Fruit fly (Drosophila melanogaster) whole organism, embryonic: Measurements from ENCODE around the gene Or82a.

ENCODE experiments used
- Bteb2 ChIP-seq: fragments of 200-800 bp; sonication (Bioruptor generic); optimal IDR thresholded peaks from 2 replicates; lab custom pipeline; 2016; ENCODE audit warnings: missing biosample characterization, missing genetic modification characterization
- CG10209 ChIP-seq: fragments of 200-800 bp; sonication (Bioruptor generic); optimal IDR thresholded peaks from 3 replicates; lab custom pipeline; 2017; ENCODE audit warnings: missing biosample characterization, mild to moderate bottlenecking, missing genetic modification characterization, missing genetic modification reagents
- CG10565 ChIP-seq: fragments of 200-800 bp; sonication (Bioruptor generic); optimal IDR thresholded peaks from 3 replicates; lab custom pipeline; 2016; ENCODE audit warnings: missing biosample characterization, mild to moderate bottlenecking, missing genetic modification characterization
- CG11085 ChIP-seq: fragments of 200-800 bp; sonication (Bioruptor generic); IDR thresholded peaks from 2 replicates; pipeline ENCODE4 v1.3.6; 2022; ENCODE audit warnings: missing biosample characterization, missing genetic modification characterization
- CG12299 ChIP-seq: fragments of 200-800 bp; sonication (Bioruptor generic); optimal IDR thresholded peaks from 2 replicates; lab custom pipeline; 2018; ENCODE audit warnings: missing biosample characterization, mild to moderate bottlenecking, missing genetic modification characterization
- CG12942 ChIP-seq: fragments of 200-800 bp; sonication (Bioruptor generic); optimal IDR thresholded peaks from 3 replicates; lab custom pipeline; 2016; ENCODE audit warnings: missing biosample characterization, missing genetic modification characterization
- CG1603 ChIP-seq: fragments of 200-800 bp; sonication (Bioruptor generic); optimal IDR thresholded peaks from 2 replicates; lab custom pipeline; 2019; ENCODE audit warnings: missing biosample characterization, mild to moderate bottlenecking, missing genetic modification characterization, moderate library complexity
- CG1647 ChIP-seq: fragments of 200-800 bp; sonication (Bioruptor generic); optimal IDR thresholded peaks from 3 replicates; lab custom pipeline; 2016; ENCODE audit warnings: missing biosample characterization, missing genetic modification characterization
- CG17802 ChIP-seq: fragments of 200-800 bp; sonication (Bioruptor generic); optimal IDR thresholded peaks from 2 replicates; lab custom pipeline; 2018; ENCODE audit warnings: missing biosample characterization, mild to moderate bottlenecking, missing genetic modification characterization, moderate library complexity
- CG17912 ChIP-seq: fragments of 200-800 bp; sonication (Bioruptor generic); optimal IDR thresholded peaks from 2 replicates; lab custom pipeline; 2018; ENCODE audit warnings: missing biosample characterization, mild to moderate bottlenecking, missing genetic modification characterization
- CG2875 ChIP-seq: fragments of 200-800 bp; sonication (Bioruptor generic); optimal IDR thresholded peaks from 2 replicates; lab custom pipeline; 2017; ENCODE audit warnings: missing biosample characterization, mild to moderate bottlenecking, missing genetic modification characterization, missing genetic modification reagents
- CG2889 ChIP-seq: fragments of 200-800 bp; sonication (Bioruptor generic); IDR thresholded peaks from 3 replicates; pipeline ENCODE4 v1.3.6; 2022; ENCODE audit warnings: missing biosample characterization, missing genetic modification characterization
- CG31224 ChIP-seq: fragments of 200-800 bp; sonication (Bioruptor generic); IDR thresholded peaks from 2 replicates; pipeline ENCODE4 v1.3.6; 2022; ENCODE audit warnings: missing biosample characterization, missing genetic modification characterization
- CG32532 ChIP-seq: fragments of 200-800 bp; sonication (Bioruptor generic); IDR thresholded peaks from 2 replicates; pipeline ENCODE4 v1.3.6; 2022; ENCODE audit warnings: missing biosample characterization, missing genetic modification characterization
- CG34224 ChIP-seq: fragments of 200-800 bp; sonication (Bioruptor generic); IDR thresholded peaks from 3 replicates; pipeline ENCODE4 v1.3.6; 2022; ENCODE audit warnings: missing biosample characterization, missing genetic modification characterization; ENCODE audit not compliant: partially characterized antibody
- CG5953 ChIP-seq: fragments of 200-800 bp; sonication (Bioruptor generic); IDR thresholded peaks from 2 replicates; pipeline ENCODE4 v1.3.6; 2022; ENCODE audit warnings: missing biosample characterization, missing genetic modification characterization
- CG7928 ChIP-seq: fragments of 200-800 bp; sonication (Bioruptor generic); optimal IDR thresholded peaks from 2 replicates; lab custom pipeline; 2017; ENCODE audit warnings: missing biosample characterization, mild to moderate bottlenecking, missing genetic modification characterization
- CG8281 ChIP-seq: fragments of 200-800 bp; sonication (Bioruptor generic); optimal IDR thresholded peaks from 2 replicates; lab custom pipeline; 2018; ENCODE audit warnings: missing biosample characterization, mild to moderate bottlenecking, missing genetic modification characterization, moderate library complexity
- CG9876 ChIP-seq: fragments of 200-800 bp; sonication (Bioruptor generic); optimal IDR thresholded peaks from 2 replicates; lab custom pipeline; 2016; ENCODE audit warnings: missing biosample characterization, missing genetic modification characterization
- CkIIα-i1 ChIP-seq: fragments of 200-800 bp; sonication (Bioruptor generic); IDR thresholded peaks from 2 replicates; pipeline ENCODE4 v1.3.6; 2022; ENCODE audit warnings: missing biosample characterization, missing genetic modification characterization
- D19A ChIP-seq: fragments of 200-800 bp; optimal IDR thresholded peaks from 3 replicates; lab custom pipeline; 2019; ENCODE audit warnings: missing biosample characterization, mild to moderate bottlenecking, missing genetic modification characterization, moderate library complexity
- Dfd ChIP-seq, 2 experiments: fragments of >200 bp; optimal IDR thresholded peaks; 2 replicates each; lab custom pipeline; 2017; ENCODE audit warnings: missing biosample characterization in 2 of 2, missing genetic modification characterization in 2 of 2
- HLHmδ ChIP-seq: fragments of 200-800 bp; sonication (Bioruptor generic); optimal IDR thresholded peaks from 2 replicates; lab custom pipeline; 2018; ENCODE audit warnings: missing biosample characterization, mild to moderate bottlenecking, missing genetic modification characterization, moderate library complexity
- MBD-R2 ChIP-seq: fragments of 200-800 bp; sonication (Bioruptor generic); IDR thresholded peaks from 2 replicates; pipeline ENCODE4 v1.3.6; 2022; ENCODE audit warnings: missing biosample characterization, missing genetic modification characterization
- Mad ChIP-seq: fragments of 200-800 bp; sonication (Bioruptor generic); optimal IDR thresholded peaks from 2 replicates; lab custom pipeline; 2016; ENCODE audit warnings: missing biosample characterization, missing genetic modification characterization
- Mrtf ChIP-seq: fragments of 200-800 bp; sonication (Bioruptor generic); IDR thresholded peaks from 3 replicates; pipeline ENCODE4 v1.3.6; 2022; ENCODE audit warnings: missing biosample characterization, missing genetic modification characterization
- Oaz ChIP-seq: fragments of 200-800 bp; sonication (Bioruptor generic); IDR thresholded peaks from 2 replicates; pipeline ENCODE4 v1.3.6; 2022; ENCODE audit warnings: missing biosample characterization, missing genetic modification characterization
- Opbp ChIP-seq: fragments of 200-800 bp; sonication (Bioruptor generic); IDR thresholded peaks from 3 replicates; pipeline ENCODE4 v1.3.6; 2022; ENCODE audit warnings: missing biosample characterization, missing genetic modification characterization; ENCODE audit not compliant: partially characterized antibody
- Ssrp ChIP-seq: fragments of 200-800 bp; sonication (Bioruptor generic); optimal IDR thresholded peaks from 2 replicates; lab custom pipeline; 2018; ENCODE audit warnings: missing biosample characterization, mild to moderate bottlenecking, missing genetic modification characterization, moderate library complexity
- Tbp ChIP-seq: fragments of >200 bp; optimal IDR thresholded peaks from 2 replicates; lab custom pipeline; 2018; ENCODE audit warnings: missing biosample characterization, missing genetic modification characterization
- YL-1 ChIP-seq: fragments of 200-800 bp; sonication (Bioruptor generic); optimal IDR thresholded peaks from 3 replicates; lab custom pipeline; 2017; ENCODE audit warnings: missing biosample characterization, mild to moderate bottlenecking, missing genetic modification characterization
- az2 ChIP-seq: fragments of 200-800 bp; sonication (Bioruptor generic); optimal IDR thresholded peaks from 3 replicates; lab custom pipeline; 2016; ENCODE audit warnings: missing biosample characterization, missing genetic modification characterization
- chinmo ChIP-seq: fragments of 200-800 bp; sonication (Bioruptor generic); IDR thresholded peaks from 4 replicates; pipeline ENCODE4 v1.3.6; 2022; ENCODE audit warnings: missing biosample characterization, missing genetic modification characterization; ENCODE audit not compliant: partially characterized antibody
- ci ChIP-seq: fragments of 200-800 bp; sonication (Bioruptor generic); IDR thresholded peaks from 3 replicates; pipeline ENCODE4 v1.3.6; 2022; ENCODE audit warnings: missing biosample characterization, missing genetic modification characterization
- crol ChIP-seq: fragments of 200-800 bp; sonication (Bioruptor generic); IDR thresholded peaks from 2 replicates; pipeline ENCODE4 v1.3.6; 2022; ENCODE audit warnings: missing biosample characterization, missing genetic modification characterization
- dmrt11E ChIP-seq: fragments of 200-800 bp; sonication (Bioruptor generic); optimal IDR thresholded peaks from 3 replicates; lab custom pipeline; 2018; ENCODE audit warnings: missing biosample characterization, mild to moderate bottlenecking, missing genetic modification characterization, moderate library complexity
- ems ChIP-seq: fragments of 200-800 bp; sonication (Bioruptor generic); optimal IDR thresholded peaks from 3 replicates; lab custom pipeline; 2016; ENCODE audit warnings: missing biosample characterization, missing genetic modification characterization
- grau ChIP-seq: fragments of 200-800 bp; optimal IDR thresholded peaks from 3 replicates; lab custom pipeline; 2019; ENCODE audit warnings: missing biosample characterization, mild to moderate bottlenecking, missing genetic modification characterization, moderate library complexity
- jing ChIP-seq: fragments of 200-800 bp; sonication (Bioruptor generic); optimal IDR thresholded peaks from 2 replicates; lab custom pipeline; 2018; ENCODE audit warnings: missing biosample characterization, mild to moderate bottlenecking, missing genetic modification characterization
- kni ChIP-seq: fragments of 200-800 bp; sonication (Bioruptor generic); optimal IDR thresholded peaks from 3 replicates; lab custom pipeline; 2017; ENCODE audit warnings: mild to moderate bottlenecking, missing biosample characterization, missing genetic modification reagents, missing genetic modification characterization
- knrl ChIP-seq: fragments of 200-800 bp; sonication (Bioruptor generic); IDR thresholded peaks from 3 replicates; pipeline ENCODE4 v1.3.6; 2022; ENCODE audit warnings: missing biosample characterization, missing genetic modification characterization; ENCODE audit not compliant: partially characterized antibody
- mam ChIP-seq: fragments of 200-800 bp; sonication (Bioruptor generic); optimal IDR thresholded peaks from 3 replicates; lab custom pipeline; 2016; ENCODE audit warnings: missing biosample characterization, missing genetic modification characterization
- pnt ChIP-seq: fragments of 200-800 bp; sonication (Bioruptor generic); optimal IDR thresholded peaks from 3 replicates; lab custom pipeline; 2016; ENCODE audit warnings: missing biosample characterization, missing genetic modification characterization
- ro ChIP-seq: fragments of 200-800 bp; sonication (Bioruptor generic); IDR thresholded peaks from 2 replicates; pipeline ENCODE4 v1.3.6; 2022; ENCODE audit warnings: missing biosample characterization, missing genetic modification characterization
- schlank ChIP-seq: fragments of 200-800 bp; sonication (Bioruptor generic); optimal IDR thresholded peaks from 2 replicates; lab custom pipeline; 2018; ENCODE audit warnings: missing biosample characterization, mild to moderate bottlenecking, missing genetic modification characterization
- shn ChIP-seq: fragments of 200-800 bp; sonication (Bioruptor generic); optimal IDR thresholded peaks from 3 replicates; lab custom pipeline; 2016; ENCODE audit warnings: missing biosample characterization, missing genetic modification characterization
- slou ChIP-seq: fragments of 200-800 bp; sonication (Bioruptor generic); optimal IDR thresholded peaks from 3 replicates; lab custom pipeline; 2016; ENCODE audit warnings: missing biosample characterization, missing genetic modification characterization
- trem ChIP-seq: fragments of 200-800 bp; optimal IDR thresholded peaks from 3 replicates; lab custom pipeline; 2019; ENCODE audit warnings: missing biosample characterization, mild to moderate bottlenecking, missing genetic modification characterization, moderate library complexity
- tx ChIP-seq: fragments of 200-800 bp; sonication (Bioruptor generic); optimal IDR thresholded peaks from 2 replicates; lab custom pipeline; 2016; ENCODE audit warnings: missing biosample characterization, missing genetic modification characterization
- z ChIP-seq: fragments of 200-800 bp; sonication (Bioruptor generic); IDR thresholded peaks from 3 replicates; pipeline ENCODE4 v1.3.6; 2022; ENCODE audit warnings: missing biosample characterization, missing genetic modification characterization

Or82a gene

dm6 chr3R:4229137-4229764 is 27.5 kb upstream of the Or82a start, which contains the start of gene DhpD (continued):
- peak; percentile 75 for TF ChIP-seq grau (tag; lab: Kevin White, UChicago)
- peak; percentile 10 for TF ChIP-seq jing (GFP tag; lab: Kevin White, UChicago)
- peak; percentile 66 for TF ChIP-seq CG1603 (tag; lab: Kevin White, UChicago)
- TF ChIP-seq Ssrp, result peak; percentile 45
- peak; percentile 73 for TF ChIP-seq MBD-R2 (GFP tag; lab: Robert Waterston, UW)
- TF ChIP-seq YL-1 (GFP tag; lab: Kevin White, UChicago), result no peak
- TF ChIP-seq Tbp (GFP tag; lab: Kevin White, UChicago), result no peak
- TF ChIP-seq CG17802 (tag; lab: Kevin White, UChicago), result peak; percentile 1
- TF ChIP-seq z (GFP tag; lab: Robert Waterston, UW), result no peak
- TF ChIP-seq trem (tag; lab: Kevin White, UChicago), result peak; percentile 50
- peak; percentile 14 for TF ChIP-seq pnt (GFP tag; lab: Kevin White, UChicago)
- TF ChIP-seq CG31224, result peak; percentile 48; the same call in 1 of the 2 replicates
- TF ChIP-seq CG8281 (tag; lab: Kevin White, UChicago), result peak; percentile 2
- no peak for TF ChIP-seq Oaz (GFP tag; lab: Robert Waterston, UW)
- peak; percentile 78 for TF ChIP-seq CG11085 (GFP tag; lab: Robert Waterston, UW)
- peak; percentile 83; the same call in 2 of the 3 replicates for TF ChIP-seq ci (GFP tag; lab: Robert Waterston, UW)
- TF ChIP-seq crol (GFP tag; lab: Robert Waterston, UW), result no peak
- TF ChIP-seq CG7928, result peak; percentile 39
- TF ChIP-seq CG5953 (GFP tag; lab: Robert Waterston, UW), result no peak
- peak; percentile 48 for TF ChIP-seq CG12299 (tag; lab: Kevin White, UChicago)
- TF ChIP-seq Bteb2 (GFP tag; lab: Kevin White, UChicago), result peak; percentile 56
- no peak for TF ChIP-seq Mad (GFP tag; lab: Kevin White, UChicago)
- peak; percentile 71; the same call in 2 of the 4 replicates for TF ChIP-seq chinmo (GFP tag; lab: Robert Waterston, UW)
- TF ChIP-seq Mrtf (GFP tag; lab: Robert Waterston, UW), result peak; percentile 43; the same call in 2 of the 3 replicates
- TF ChIP-seq ro (GFP tag; lab: Robert Waterston, UW), result no peak
- peak; percentile 11 for TF ChIP-seq CG9876 (GFP tag; lab: Kevin White, UChicago)
- TF ChIP-seq knrl (GFP tag; lab: Robert Waterston, UW), result peak; percentile 85
- TF ChIP-seq az2 (GFP tag; lab: Kevin White, UChicago), result peak; percentile 73
- TF ChIP-seq kni (GFP tag; lab: Kevin White, UChicago), result no peak
- TF ChIP-seq schlank (tag; lab: Kevin White, UChicago), result peak; percentile 1
- peak; percentile 55 for TF ChIP-seq mam (GFP tag; lab: Kevin White, UChicago)
- TF ChIP-seq CG34224 (GFP tag; lab: Robert Waterston, UW), result peak; percentile 36; the same call in 2 of the 3 replicates
- no peak for TF ChIP-seq tx (GFP tag; lab: Kevin White, UChicago)
- TF ChIP-seq HLHmδ, result no peak
- TF ChIP-seq CG17912 (GFP tag; lab: Kevin White, UChicago), result no peak
- peak; percentile 24; the same call in 1 of the 3 replicates for TF ChIP-seq CG2889 (GFP tag; lab: Robert Waterston, UW)
- TF ChIP-seq CG1647 (GFP tag; lab: Kevin White, UChicago), result peak; percentile 49
- TF ChIP-seq CG32532 (GFP tag; lab: Robert Waterston, UW), result peak; percentile 87
- peak; percentile 61 for TF ChIP-seq CG12942
- no peak for TF ChIP-seq CkIIα-i1 (GFP tag; lab: Robert Waterston, UW)
- TF ChIP-seq slou (GFP tag; lab: Kevin White, UChicago), result no peak
- no peak for TF ChIP-seq dmrt11E (tag; lab: Kevin White, UChicago)
- TF ChIP-seq shn, result no peak
- peak; percentile 70 for TF ChIP-seq D19A
- TF ChIP-seq Opbp, result peak; percentile 74; the same call in 2 of the 3 replicates
- TF ChIP-seq CG2875 (GFP tag; lab: Kevin White, UChicago), result no peak
- peak; percentile 29 for TF ChIP-seq ems (GFP tag; lab: Kevin White, UChicago)
- TF ChIP-seq CG10565 (GFP tag; lab: Kevin White, UChicago), result no peak
- no peak for TF ChIP-seq Dfd (GFP tag; optimal IDR thresholded peaks at IDR 0.05; lab: Kevin White, UChicago)
- peak; percentile 69 for TF ChIP-seq CG10209 (GFP tag; lab: Kevin White, UChicago)
